Worm (Caenorhabditis elegans) whole organism, L4 larva: Measurements from ENCODE around the gene ddl-1.

ENCODE experiments used
- D1046.2 ChIP-seq: fragments of 200-800 bp; sonication (Bioruptor generic); IDR thresholded peaks from 2 replicates; pipeline ENCODE4 v1.3.6; 2022; ENCODE audit warnings: missing genetic modification characterization, missing compliant biosample characterization
- T20F7.1 ChIP-seq: fragments of 200-800 bp; sonication (Bioruptor generic); optimal IDR thresholded peaks from 2 replicates; lab custom pipeline; 2018; ENCODE audit warnings: mild to moderate bottlenecking, missing genetic modification characterization, missing compliant biosample characterization
- aha-1 ChIP-seq: fragments of 150-350 bp; peaks from one replicate; lab custom pipeline; 2014; ENCODE audit warnings: missing biosample characterization, missing genetic modification characterization
- ama-1 ChIP-seq: fragments of 150-350 bp; optimal IDR thresholded peaks from 2 replicates; lab custom pipeline; 2014; ENCODE audit warnings: inconsistent platforms, mixed read lengths
- ceh-32 ChIP-seq: sonication (generic microtip); optimal IDR thresholded peaks from 2 replicates; lab custom pipeline; 2016; ENCODE audit warnings: mild to moderate bottlenecking, missing genetic modification characterization, missing compliant biosample characterization; ENCODE audit not compliant: poor library complexity
- ces-1 ChIP-seq: fragments of 150-350 bp; sonication (generic microtip); optimal IDR thresholded peaks from 4 replicates; lab custom pipeline; 2014; ENCODE audit warnings: missing biosample characterization, missing genetic modification reagents, missing genetic modification characterization
- cey-2 ChIP-seq: sonication (generic microtip); optimal IDR thresholded peaks from 3 replicates; lab custom pipeline; 2017; ENCODE audit warnings: missing genetic modification characterization, mild to moderate bottlenecking, missing compliant biosample characterization, antibody characterized with exemption, borderline replicate concordance; ENCODE audit not compliant: insufficient read depth
- daf-19 ChIP-seq: fragments of 200-800 bp; sonication (Bioruptor generic); conservative IDR thresholded peaks from 2 replicates; pipeline ENCODE4 v1.3.6; 2022; ENCODE audit warnings: missing genetic modification characterization, missing compliant biosample characterization
- dmd-8 ChIP-seq: fragments of 200-800 bp; sonication (Bioruptor generic); IDR thresholded peaks from 2 replicates; pipeline ENCODE4 v1.3.6; 2022; ENCODE audit warnings: missing genetic modification characterization, missing compliant biosample characterization
- dmd-9 ChIP-seq: fragments of 200-800 bp; sonication (Bioruptor generic); IDR thresholded peaks from 2 replicates; pipeline ENCODE4 v1.3.6; 2022; ENCODE audit warnings: missing genetic modification reagents, missing genetic modification characterization, missing compliant biosample characterization
- dve-1 ChIP-seq: sonication (generic microtip); optimal IDR thresholded peaks from 2 replicates; lab custom pipeline; 2017; ENCODE audit warnings: antibody characterized with exemption, mild to moderate bottlenecking, missing genetic modification characterization, missing compliant biosample characterization; ENCODE audit not compliant: insufficient read depth
- fkh-10 ChIP-seq: fragments of 150-350 bp; optimal IDR thresholded peaks from 2 replicates; lab custom pipeline; 2014; ENCODE audit warnings: missing biosample characterization, missing genetic modification reagents, missing genetic modification characterization
- hif-1 ChIP-seq, 2 experiments: sonication (generic microtip); optimal IDR thresholded peaks; 2 replicates each; lab custom pipeline; 2016 to 2017; ENCODE audit warnings: missing compliant biosample characterization in 2 of 2, missing genetic modification characterization in 2 of 2, missing genetic modification reagents in 2 of 2, missing genotype in 2 of 2, mild to moderate bottlenecking in 1 of 2
- hmg-1.1 ChIP-seq: fragments of 200-800 bp; sonication (Bioruptor generic); IDR thresholded peaks from 2 replicates; pipeline ENCODE4 v1.3.6; 2022; ENCODE audit warnings: missing genetic modification reagents, missing genetic modification characterization, missing compliant biosample characterization
- lim-7 ChIP-seq: fragments of 200-800 bp; sonication (Bioruptor generic); IDR thresholded peaks from 2 replicates; pipeline ENCODE4 v1.3.6; 2022; ENCODE audit warnings: missing genetic modification characterization, missing compliant biosample characterization
- lin-1 ChIP-seq: fragments of 200-800 bp; sonication (Bioruptor generic); IDR thresholded peaks from 2 replicates; pipeline ENCODE4 v1.3.6; 2022; ENCODE audit warnings: missing genetic modification reagents, missing genetic modification characterization, missing compliant biosample characterization
- lin-15B ChIP-seq: fragments of 150-350 bp; sonication (generic microtip); optimal IDR thresholded peaks from 3 replicates; lab custom pipeline; 2014; ENCODE audit warnings: missing biosample characterization, missing genetic modification characterization
- lsy-2 ChIP-seq, 2 experiments: fragments of 150-350 bp in 1 of 2; sonication (generic microtip) in 1 of 2; optimal IDR thresholded peaks; 2 replicates each; lab custom pipeline; 2014 to 2017; ENCODE audit warnings: missing biosample characterization in 2 of 2, missing genetic modification characterization in 2 of 2
- madf-5 ChIP-seq, 2 experiments: fragments of 200-800 bp; sonication (Bioruptor generic); IDR thresholded peaks; 2 replicates each; pipeline ENCODE4 v1.3.6; 2022; ENCODE audit warnings: missing compliant biosample characterization in 2 of 2, missing genetic modification characterization in 2 of 2
- mxl-3 ChIP-seq: fragments of 200-800 bp; sonication (Bioruptor generic); optimal IDR thresholded peaks from 2 replicates; lab custom pipeline; 2018; ENCODE audit warnings: mild to moderate bottlenecking, missing genetic modification characterization, missing compliant biosample characterization
- nhr-11 ChIP-seq: fragments of 150-350 bp; optimal IDR thresholded peaks from 2 replicates; lab custom pipeline; 2014; ENCODE audit warnings: missing biosample characterization, missing genetic modification characterization
- nhr-28 ChIP-seq: fragments of 150-350 bp; optimal IDR thresholded peaks from 2 replicates; lab custom pipeline; 2014; ENCODE audit warnings: missing biosample characterization, missing genetic modification characterization
- nhr-42 ChIP-seq: fragments of 200-800 bp; sonication (Bioruptor generic); IDR thresholded peaks from 2 replicates; pipeline ENCODE4 v1.3.6; 2022; ENCODE audit warnings: missing genetic modification characterization, missing compliant biosample characterization
- nhr-48 ChIP-seq: sonication (generic microtip); optimal IDR thresholded peaks from 2 replicates; lab custom pipeline; 2016; ENCODE audit warnings: mild to moderate bottlenecking, missing genetic modification characterization, missing compliant biosample characterization
- nhr-77 ChIP-seq: fragments of 150-350 bp; optimal IDR thresholded peaks from 2 replicates; lab custom pipeline; 2014; ENCODE audit warnings: missing biosample characterization, missing genetic modification characterization
- set-16 ChIP-seq: fragments of 200-800 bp; sonication (Bioruptor generic); IDR thresholded peaks from 2 replicates; pipeline ENCODE4 v1.3.6; 2022; ENCODE audit warnings: missing genetic modification reagents, missing genetic modification characterization, missing compliant biosample characterization
- spr-1 ChIP-seq: sonication (generic microtip); optimal IDR thresholded peaks from 2 replicates; lab custom pipeline; 2016; ENCODE audit warnings: mild to moderate bottlenecking, missing genetic modification characterization, missing compliant biosample characterization
- spr-3 ChIP-seq: fragments of 200-800 bp; sonication (Bioruptor generic); optimal IDR thresholded peaks from 2 replicates; lab custom pipeline; 2018; ENCODE audit warnings: mild to moderate bottlenecking, missing genetic modification characterization, missing compliant biosample characterization
- tag-97 ChIP-seq: fragments of 200-800 bp; sonication (Bioruptor generic); IDR thresholded peaks from 2 replicates; pipeline ENCODE4 v1.3.6; 2022; ENCODE audit warnings: missing genetic modification characterization, missing compliant biosample characterization
- zag-1 ChIP-seq: fragments of 150-350 bp; optimal IDR thresholded peaks from 2 replicates; lab custom pipeline; 2014; ENCODE audit warnings: missing biosample characterization, missing genetic modification characterization
- zfp-3 ChIP-seq: fragments of 200-800 bp; sonication (Bioruptor generic); conservative IDR thresholded peaks from 2 replicates; pipeline ENCODE4 v1.3.6; 2022; ENCODE audit warnings: missing genetic modification reagents, missing genetic modification characterization, missing compliant biosample characterization
- zip-11 ChIP-seq: fragments of 200-800 bp; sonication (Bioruptor generic); IDR thresholded peaks from 2 replicates; pipeline ENCODE4 v1.3.6; 2022; ENCODE audit warnings: missing genetic modification characterization, missing compliant biosample characterization
- zip-2 ChIP-seq: fragments of 150-350 bp; optimal IDR thresholded peaks from 2 replicates; lab custom pipeline; 2014; ENCODE audit warnings: missing biosample characterization, missing genetic modification characterization
- ztf-7 ChIP-seq: fragments of 150-350 bp; optimal IDR thresholded peaks from 2 replicates; lab custom pipeline; 2014; ENCODE audit warnings: missing biosample characterization, missing genetic modification characterization

The ddl-1 gene

DNA sequence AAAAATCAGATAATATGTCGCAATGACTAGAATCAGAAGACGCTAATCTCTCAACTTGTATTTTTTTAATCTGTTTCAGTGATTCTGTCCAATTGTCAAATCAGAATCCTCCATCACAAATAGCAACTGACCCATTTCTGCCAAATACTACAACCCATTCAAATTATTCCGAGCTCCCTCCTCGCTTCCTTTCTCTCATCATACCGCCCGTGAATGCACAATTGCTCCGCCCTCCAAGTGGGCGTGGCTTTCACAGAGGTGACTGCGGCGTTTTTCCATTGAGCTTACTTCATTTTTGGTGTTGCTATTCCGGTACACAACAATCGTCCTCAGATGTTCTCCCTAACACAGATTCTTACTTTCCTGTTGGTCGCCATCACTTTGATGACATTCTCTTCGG lies 32.5 kb upstream of the ddl-1 start, which contains the start of gene flp-27:
TSS of gene flp-27 (plus strand) at position 301 of the 400 bp plus-strand sequence.
- no peak for TF ChIP-seq dve-1 (tag; lab: Kevin White, UChicago)
- TF ChIP-seq D1046.2 (GFP tag; lab: Robert Waterston, UW), result no peak
- no peak for TF ChIP-seq T20F7.1
- no peak for TF ChIP-seq zfp-3 (GFP tag; lab: Robert Waterston, UW)
- no peak for TF ChIP-seq lin-1 (GFP tag; lab: Robert Waterston, UW)
- no peak for TF ChIP-seq ama-1 (lab: Kevin White, UChicago)
- TF ChIP-seq hmg-1.1 (GFP tag; lab: Robert Waterston, UW), result no peak
- TF ChIP-seq zip-2 (tag; lab: Kevin White, UChicago), result no peak
- TF ChIP-seq nhr-11 (tag; lab: Kevin White, UChicago), result no peak
- TF ChIP-seq madf-5 (GFP tag; IDR thresholded peaks at IDR 0.05; lab: Robert Waterston, UW), result no peak
- no peak for TF ChIP-seq nhr-28
- no peak for TF ChIP-seq cey-2
- no peak for TF ChIP-seq ztf-7 (tag; lab: Kevin White, UChicago)
- TF ChIP-seq nhr-77 (tag; lab: Kevin White, UChicago), result no peak
- TF ChIP-seq ces-1 (GFP tag; lab: Kevin White, UChicago), result no peak
- no peak for TF ChIP-seq fkh-10 (GFP tag; lab: Kevin White, UChicago)
- TF ChIP-seq nhr-48, result no peak

DNA sequence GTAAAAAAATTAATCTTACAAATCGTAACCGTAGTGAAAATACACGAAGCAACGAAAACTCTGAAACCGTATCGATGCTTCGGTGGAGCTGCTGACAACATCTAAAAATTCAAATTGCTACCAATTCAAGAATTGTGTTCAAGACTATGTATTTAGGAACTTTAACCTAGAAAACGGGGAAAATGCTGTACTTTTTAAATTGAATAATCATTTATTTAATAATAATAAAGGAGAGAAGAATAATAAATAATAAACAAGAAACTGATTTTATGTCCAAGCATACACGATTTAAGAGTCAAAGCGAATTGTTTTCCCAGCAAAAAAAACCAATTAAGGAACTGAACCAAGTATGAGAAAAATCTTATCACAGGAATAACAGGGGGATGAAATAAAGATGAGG lies 21.4 kb upstream of the ddl-1 start, which contains the start of gene C25H3.17:
TSS of gene C25H3.17 (minus strand) at position 101 of the 400 bp plus-strand sequence.
- TF ChIP-seq nhr-42, result no peak
- no peak for TF ChIP-seq ama-1 (lab: Kevin White, UChicago)

DNA sequence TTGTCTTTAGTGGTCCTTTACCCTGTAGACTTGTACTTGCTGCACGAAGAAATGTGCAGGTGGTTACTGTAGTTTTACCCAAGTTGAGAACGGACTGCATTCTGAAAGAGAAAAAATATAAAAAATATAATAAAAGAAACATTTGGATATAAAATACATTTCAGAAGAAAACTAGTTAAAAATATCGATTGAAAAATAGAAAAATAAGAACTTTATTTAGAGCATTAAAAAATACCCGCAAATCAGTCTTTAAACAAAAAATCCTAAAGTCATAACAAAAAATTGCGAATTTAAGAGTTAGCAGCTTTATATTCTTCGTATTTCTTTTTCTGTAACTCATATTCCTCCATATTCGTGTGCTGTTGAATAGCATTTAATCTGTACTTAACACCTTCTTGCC lies 20.7 kb upstream of the ddl-1 start, which contains the start of gene C25H3.7:
TSS of gene C25H3.7 (minus strand) at position 101 of the 400 bp plus-strand sequence.
- TF ChIP-seq daf-19 (GFP tag; lab: Robert Waterston, UW) (no peak), aha-1 (peak; percentile 50)

DNA sequence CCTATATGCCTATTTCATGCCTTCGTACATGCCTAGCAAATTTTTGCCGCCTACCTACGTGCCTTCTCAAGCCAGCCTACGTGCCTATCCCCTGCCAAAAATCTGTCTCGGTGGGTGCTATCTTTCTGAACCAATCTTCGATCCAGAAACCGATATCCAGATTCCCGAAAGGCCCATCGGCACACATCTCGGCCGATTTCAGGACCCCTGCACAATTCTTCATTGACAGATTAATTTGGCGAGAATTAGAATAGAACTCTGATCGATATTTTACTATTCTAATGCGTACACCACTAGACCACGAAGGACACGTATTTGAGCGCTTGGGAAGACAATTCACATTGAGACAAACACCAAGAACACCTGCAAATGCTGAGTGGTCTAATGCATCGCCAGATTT lies 19.4 kb upstream of the ddl-1 start:
- TF ChIP-seq nhr-48 (no peak), cey-2 (no peak), set-16 (GFP tag; lab: Robert Waterston, UW) (no peak), zip-11 (GFP tag; lab: Robert Waterston, UW) (no peak), ceh-32 (tag; lab: Kevin White, UChicago) (no peak), spr-1 (no peak)

DNA sequence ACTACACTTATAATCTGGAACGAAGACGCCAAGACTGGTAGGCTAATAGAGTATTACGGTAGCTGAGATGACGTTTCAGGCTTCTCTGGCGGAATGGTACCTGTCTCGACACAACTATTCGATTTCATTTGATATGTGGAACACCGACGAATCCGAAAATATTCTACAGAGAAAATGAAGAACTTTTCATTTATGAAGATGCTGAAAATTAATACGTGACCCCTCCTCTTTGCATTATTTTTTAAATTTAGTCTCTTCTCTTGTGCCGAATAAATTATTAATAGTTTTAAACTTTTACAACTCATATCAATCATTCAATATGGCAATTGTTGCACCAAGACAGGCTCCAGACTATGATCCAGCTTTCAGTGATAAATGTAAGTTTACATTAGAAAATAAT lies 17.8 kb upstream of the ddl-1 start, which contains the start of gene C25H3.16:
TSS of gene C25H3.16 (plus strand) at position 301 of the 400 bp plus-strand sequence.
- TF ChIP-seq lin-15B (no peak), cey-2 (no peak), zag-1 (tag; lab: Kevin White, UChicago) (no peak), mxl-3 (GFP tag; lab: Kevin White, UChicago) (no peak), tag-97 (GFP tag; lab: Robert Waterston, UW) (no peak), spr-3 (GFP tag; lab: Kevin White, UChicago) (no peak), hif-1 (tag; optimal IDR thresholded peaks at IDR 0.05; lab: Kevin White, UChicago) (no peak)

DNA sequence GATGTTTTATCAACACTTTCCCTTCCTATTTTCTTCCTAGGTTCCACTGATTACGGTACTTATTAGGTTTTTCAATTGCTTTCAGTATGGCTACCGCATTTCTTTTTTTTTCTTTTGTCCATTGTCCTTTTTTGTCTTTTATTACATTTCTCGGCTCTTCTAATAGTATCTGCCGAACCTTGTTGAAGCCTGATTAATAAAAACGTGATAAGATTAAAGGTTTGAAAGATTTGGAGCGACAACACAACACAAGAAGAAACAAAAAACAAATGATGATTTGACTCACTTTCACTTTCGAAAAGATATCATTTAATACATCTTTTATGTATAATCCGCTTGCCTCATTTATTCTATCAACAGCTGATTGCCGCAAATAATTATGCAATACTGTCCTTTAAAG lies 16.9 kb upstream of the ddl-1 start, which contains the start of gene C25H3.15:
TSS of gene C25H3.15 (plus strand) at position 301 of the 400 bp plus-strand sequence.
- TF ChIP-seq zfp-3 (GFP tag; lab: Robert Waterston, UW) (no peak), lsy-2 (tag; optimal IDR thresholded peaks at IDR 0.05; lab: Kevin White, UChicago) (no peak), dmd-8 (GFP tag; lab: Robert Waterston, UW) (no peak), fkh-10 (GFP tag; lab: Kevin White, UChicago) (no peak), lim-7 (no peak), lin-1 (GFP tag; lab: Robert Waterston, UW) (no peak), dmd-9 (GFP tag; lab: Robert Waterston, UW) (no peak)
